Worm (Caenorhabditis elegans) whole organism, young adult: ENCODE data around the gene F49F1.7.

ENCODE experiments used
- snpc-4 ChIP-seq, 5 experiments: fragments of 150-350 bp in 1 of 5; sonication (generic microtip) in 4 of 5; optimal IDR thresholded peaks; 2 replicates each; lab custom pipeline; 2014 to 2018; ENCODE audit warnings: missing genetic modification characterization in 5 of 5, missing biosample characterization in 3 of 5, antibody characterized with exemption in 2 of 5, mild to moderate bottlenecking in 2 of 5, missing compliant biosample characterization in 2 of 5, missing genotype in 2 of 5, moderate library complexity in 2 of 5, missing genetic modification reagents in 1 of 5
- ztf-25 ChIP-seq: fragments of 200-800 bp; sonication (Bioruptor generic); IDR thresholded peaks from 2 replicates; pipeline ENCODE4 v1.3.6; 2022; ENCODE audit warnings: missing genetic modification reagents, missing genetic modification characterization, missing compliant biosample characterization

DNA sequence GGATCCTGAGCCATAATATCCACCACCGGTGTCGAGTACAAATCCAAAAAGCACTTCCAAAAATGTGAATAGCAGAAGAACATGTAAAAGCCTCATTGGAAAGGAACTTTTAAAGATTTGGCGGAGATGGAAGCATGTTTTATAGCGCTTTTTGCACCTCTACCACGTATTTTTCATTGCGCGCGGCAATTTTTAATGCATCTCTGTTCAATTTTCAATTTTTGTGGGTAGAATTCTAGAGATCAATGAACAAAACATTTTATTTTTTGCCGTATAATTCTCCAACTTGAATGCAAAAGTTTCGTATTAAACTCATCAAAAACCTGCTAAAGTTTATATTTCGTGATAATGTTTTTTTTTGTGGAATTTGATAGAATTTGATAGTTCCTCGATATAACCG is 11.9 kb upstream of the F49F1.7 start, which contains the start of gene F49F1.9:
- TF ChIP-seq ztf-25 (no peak), snpc-4 (GFP tag; optimal IDR thresholded peaks at IDR 0.05; lab: Kevin White, UChicago) (no peak), snpc-4 (tag; optimal IDR thresholded peaks at IDR 0.05; lab: Kevin White, UChicago) (no peak)
